Fruit fly (Drosophila melanogaster): Measurements from ENCODE around the gene nAChRalpha4.

dm6 chr3L:23336557-23336956 is 130.1 kb downstream of the nAChRalpha4 start:
- TF ChIP-seq CG2116 (GFP tag; optimal IDR thresholded peaks at IDR 0.05) (no peak), CG6683 (GFP tag; optimal IDR thresholded peaks at IDR 0.05) (no peak)
